Fruit fly (Drosophila melanogaster): ENCODE data around the gene pum.

Gene pum

DNA sequence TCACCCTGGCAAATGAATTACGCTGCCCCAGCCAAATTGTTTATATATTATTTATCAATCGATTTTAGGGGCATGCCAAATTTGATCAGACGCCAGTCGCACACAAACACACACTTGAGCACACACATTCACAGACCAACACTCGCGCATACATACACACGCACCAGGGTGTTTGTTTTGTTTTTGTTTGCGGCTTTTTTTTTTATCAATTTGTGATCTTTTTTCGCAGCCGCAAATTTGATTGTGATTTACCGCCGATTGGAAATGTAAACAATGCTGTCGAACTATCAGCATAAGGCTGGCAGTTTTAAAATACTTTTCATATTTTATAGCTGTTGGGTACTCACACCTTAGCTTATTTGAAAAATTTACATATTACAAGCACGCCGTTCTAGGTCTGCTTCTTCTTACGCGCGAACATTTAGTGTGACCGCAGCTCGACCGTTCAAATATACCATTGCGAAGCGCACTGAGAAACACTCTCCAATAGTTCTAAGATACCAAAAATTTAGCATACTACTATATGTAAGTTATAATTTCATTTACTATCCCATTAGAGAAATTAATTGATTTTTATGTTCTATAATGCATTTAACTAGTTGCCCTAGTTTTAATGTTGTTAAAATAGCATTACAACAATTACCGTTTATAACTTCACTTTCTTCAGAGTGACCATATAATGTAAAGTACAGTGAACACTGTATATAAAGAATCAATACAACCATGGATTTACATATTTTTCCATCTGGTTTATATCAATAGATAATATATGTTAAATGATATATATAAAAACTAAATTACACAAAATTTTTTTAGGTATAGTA lies at the start of gene pum (continued):
- TF ChIP-seq sens-2 (GFP tag; IDR thresholded peaks at IDR 0.05) (no peak), zfh2 (GFP tag; optimal IDR thresholded peaks at IDR 0.05) (no peak), knrl (GFP tag; IDR thresholded peaks at IDR 0.05; ENCODE audit: partially characterized antibody) (no peak), caup (GFP tag; optimal IDR thresholded peaks at IDR 0.05; ENCODE audit: severe bottlenecking) (no peak), ab (GFP tag; optimal IDR thresholded peaks at IDR 0.05) (no peak), CG17385 (GFP tag; optimal IDR thresholded peaks at IDR 0.05) (peak; percentile 97), tx (GFP tag; optimal IDR thresholded peaks at IDR 0.05) (no peak), Abd-B (GFP tag; optimal IDR thresholded peaks at IDR 0.05) (no peak), CG3163 (GFP tag; optimal IDR thresholded peaks at IDR 0.05) (no peak), CG8924 (tag; optimal IDR thresholded peaks at IDR 0.05) (peak; percentile 75), sim (GFP tag; IDR thresholded peaks at IDR 0.05) (no peak), CG9932 (GFP tag; IDR thresholded peaks at IDR 0.05) (peak; percentile 68), dati (GFP tag; IDR thresholded peaks at IDR 0.05) (no peak), CG2875 (GFP tag; optimal IDR thresholded peaks at IDR 0.05) (no peak), CG6689 (GFP tag; IDR thresholded peaks at IDR 0.05) (peak; percentile 47; the same call in 1 of the 2 replicates), zen (tag; optimal IDR thresholded peaks at IDR 0.05) (peak; percentile 59), CG17568 (GFP tag; optimal IDR thresholded peaks at IDR 0.05) (peak; percentile 77), CG43689 (GFP tag; IDR thresholded peaks at IDR 0.05) (no peak), Xbp1 (GFP tag; optimal IDR thresholded peaks at IDR 0.05) (peak; percentile 58), nmo (GFP tag; optimal IDR thresholded peaks at IDR 0.05) (peak; percentile 38), CG8765 (GFP tag; IDR thresholded peaks at IDR 0.05) (no peak), Spps (tag; optimal IDR thresholded peaks at IDR 0.05) (peak; percentile 36), HLH4C (GFP tag; IDR thresholded peaks at IDR 0.05; ENCODE audit: partially characterized antibody) (no peak), CHES-1-like (GFP tag; optimal IDR thresholded peaks at IDR 0.05) (peak; percentile 2), CG30431 (GFP tag; optimal IDR thresholded peaks at IDR 0.05) (no peak), dm (GFP tag; optimal IDR thresholded peaks at IDR 0.05) (peak; percentile 75), D19A (tag; optimal IDR thresholded peaks at IDR 0.05) (peak; percentile 25), nau (GFP tag; optimal IDR thresholded peaks at IDR 0.05) (no peak), Atf3 (GFP tag; optimal IDR thresholded peaks at IDR 0.05) (no peak), CG15479 (GFP tag; optimal IDR thresholded peaks at IDR 0.05) (no peak), NK7.1 (GFP tag; optimal IDR thresholded peaks at IDR 0.05) (no peak), CG9609 (GFP tag; optimal IDR thresholded peaks at IDR 0.05) (no peak), nom (GFP tag; optimal IDR thresholded peaks at IDR 0.05) (peak; percentile 85), NFAT (GFP tag; IDR thresholded peaks at IDR 0.05) (peak; percentile 14; the same call in 1 of the 2 replicates), CG10321 (GFP tag; IDR thresholded peaks at IDR 0.05) (no peak), exex (tag; optimal IDR thresholded peaks at IDR 0.05) (no peak), Drgx (GFP tag; IDR thresholded peaks at IDR 0.05) (no peak), CG13424 (tag; optimal IDR thresholded peaks at IDR 0.05) (peak; percentile 32), tgo (GFP tag; IDR thresholded peaks at IDR 0.05) (peak; percentile 70), E2f1 (GFP tag; IDR thresholded peaks at IDR 0.05) (peak; percentile 38; the same call in 1 of the 2 replicates), CG12942 (GFP tag; optimal IDR thresholded peaks at IDR 0.05) (no peak), CG17359 (tag; optimal IDR thresholded peaks at IDR 0.05) (peak; percentile 32), ato (GFP tag; IDR thresholded peaks at IDR 0.05; ENCODE audit: partially characterized antibody) (no peak), CG13296 (GFP tag; optimal IDR thresholded peaks at IDR 0.05) (no peak), CG12155 (GFP tag; optimal IDR thresholded peaks at IDR 0.05) (peak; percentile 38), CG4820 (GFP tag; optimal IDR thresholded peaks at IDR 0.05) (no peak), Optix (GFP tag; IDR thresholded peaks at IDR 0.05) (no peak), CG30403 (GFP tag; optimal IDR thresholded peaks at IDR 0.05) (peak; percentile 52), onecut (GFP tag; IDR thresholded peaks at IDR 0.05) (peak; percentile 69; the same call in 1 of the 2 replicates), CG8478 (optimal IDR thresholded peaks at IDR 0.05) (no peak)
